Worm (Caenorhabditis elegans) whole organism, L1 larva: Measurements from ENCODE around the gene mam-1.

Source experiments
- C16A3.4 ChIP-seq: fragments of 150-350 bp; optimal IDR thresholded peaks from 2 replicates; lab custom pipeline; 2014; ENCODE audit warnings: missing biosample characterization, missing genetic modification characterization
- C34B4.2 ChIP-seq: sonication (generic microtip); optimal IDR thresholded peaks from 2 replicates; lab custom pipeline; 2017; ENCODE audit warnings: mild to moderate bottlenecking, missing genetic modification characterization, missing compliant biosample characterization
- F16B12.6 ChIP-seq: fragments of 150-350 bp; optimal IDR thresholded peaks from 2 replicates; lab custom pipeline; 2014; ENCODE audit warnings: missing biosample characterization, missing genetic modification characterization
- aha-1 ChIP-seq: fragments of 150-350 bp; optimal IDR thresholded peaks from 2 replicates; lab custom pipeline; 2014; ENCODE audit warnings: missing biosample characterization, missing genetic modification characterization
- aly-2 ChIP-seq: fragments of 150-350 bp; optimal IDR thresholded peaks from 2 replicates; lab custom pipeline; 2014; ENCODE audit warnings: missing biosample characterization, missing genetic modification characterization
- ceh-63 ChIP-seq: fragments of 200-800 bp; sonication (Bioruptor generic); optimal IDR thresholded peaks from 2 replicates; lab custom pipeline; 2018; ENCODE audit warnings: mild to moderate bottlenecking, missing genetic modification characterization, missing compliant biosample characterization
- ceh-8 ChIP-seq: fragments of 200-800 bp; sonication (Bioruptor generic); optimal IDR thresholded peaks from 2 replicates; lab custom pipeline; 2018; ENCODE audit warnings: mild to moderate bottlenecking, missing genetic modification characterization, moderate library complexity, missing compliant biosample characterization
- efl-1 ChIP-seq, 4 experiments: fragments of 150-350 bp; optimal IDR thresholded peaks in 3 of 4; peaks in 1 of 4; 1 replicate in 1 of 4; 2 replicates in 3 of 4; lab custom pipeline; 2014; ENCODE audit warnings: missing biosample characterization in 2 of 4, missing genetic modification characterization in 2 of 4, missing genetic modification reagents in 2 of 4
- efl-3 ChIP-seq: fragments of 200-800 bp; sonication (Bioruptor generic); optimal IDR thresholded peaks from 2 replicates; lab custom pipeline; 2018; ENCODE audit warnings: mild to moderate bottlenecking, missing genetic modification characterization, missing compliant biosample characterization
- egl-13 ChIP-seq: sonication (generic microtip); optimal IDR thresholded peaks from 2 replicates; lab custom pipeline; 2016; ENCODE audit warnings: missing genotype, missing genetic modification reagents, missing genetic modification characterization, missing compliant biosample characterization
- elt-2 ChIP-seq: sonication (generic microtip); optimal IDR thresholded peaks from 2 replicates; lab custom pipeline; 2016; ENCODE audit warnings: missing genetic modification characterization, mild to moderate bottlenecking, inconsistent platforms, missing compliant biosample characterization, missing genetic modification reagents
- ets-5 ChIP-seq: fragments of 200-800 bp; sonication (Bioruptor generic); IDR thresholded peaks from 2 replicates; pipeline ENCODE4 v1.3.6; 2022; ENCODE audit warnings: missing genetic modification characterization, missing compliant biosample characterization
- fkh-8 ChIP-seq: sonication (generic microtip); optimal IDR thresholded peaks from 2 replicates; lab custom pipeline; 2016; ENCODE audit warnings: mild to moderate bottlenecking, missing genetic modification characterization, missing compliant biosample characterization
- fos-1 ChIP-seq: fragments of 150-350 bp; optimal IDR thresholded peaks from 2 replicates; lab custom pipeline; 2014; ENCODE audit warnings: missing biosample characterization, missing genetic modification characterization
- hlh-4 ChIP-seq: sonication (generic microtip); optimal IDR thresholded peaks from 2 replicates; lab custom pipeline; 2016; ENCODE audit warnings: mild to moderate bottlenecking, missing genetic modification characterization, missing compliant biosample characterization
- isw-1 ChIP-seq: fragments of 200-800 bp; sonication (Bioruptor generic); IDR thresholded peaks from 2 replicates; pipeline ENCODE4 v1.3.6; 2022; ENCODE audit warnings: missing genetic modification characterization, missing compliant biosample characterization
- lin-14 ChIP-seq: fragments of 200-800 bp; sonication (Bioruptor generic); optimal IDR thresholded peaks from 2 replicates; lab custom pipeline; 2018; ENCODE audit warnings: mild to moderate bottlenecking, missing genetic modification characterization, moderate library complexity, missing compliant biosample characterization
- lin-15B ChIP-seq: fragments of 150-350 bp; sonication (generic microtip); optimal IDR thresholded peaks from 3 replicates; lab custom pipeline; 2014; ENCODE audit warnings: missing biosample characterization, missing genetic modification characterization
- lir-3 ChIP-seq: sonication (generic microtip); optimal IDR thresholded peaks from 2 replicates; lab custom pipeline; 2016; ENCODE audit warnings: mild to moderate bottlenecking, missing genetic modification characterization, moderate library complexity, missing compliant biosample characterization; ENCODE audit not compliant: poor library complexity
- mef-2 ChIP-seq: fragments of 150-350 bp; optimal IDR thresholded peaks from 2 replicates; lab custom pipeline; 2014; ENCODE audit warnings: missing biosample characterization, missing genetic modification characterization
- nhr-11 ChIP-seq: fragments of 150-350 bp; optimal IDR thresholded peaks from 2 replicates; lab custom pipeline; 2014; ENCODE audit warnings: missing biosample characterization, missing genetic modification characterization
- nhr-12 ChIP-seq: sonication (generic microtip); optimal IDR thresholded peaks from 2 replicates; lab custom pipeline; 2017; ENCODE audit warnings: missing biosample characterization, missing genetic modification characterization
- nhr-20 ChIP-seq: sonication (generic microtip); optimal IDR thresholded peaks from 2 replicates; lab custom pipeline; 2016; ENCODE audit warnings: mild to moderate bottlenecking, missing genetic modification characterization, missing compliant biosample characterization
- nhr-237 ChIP-seq: fragments of 150-350 bp; optimal IDR thresholded peaks from 2 replicates; lab custom pipeline; 2014; ENCODE audit warnings: missing biosample characterization, missing genetic modification characterization
- nhr-28 ChIP-seq: fragments of 150-350 bp; optimal IDR thresholded peaks from 2 replicates; lab custom pipeline; 2014; ENCODE audit warnings: missing biosample characterization, missing genetic modification characterization
- nhr-71 ChIP-seq: sonication (generic microtip); optimal IDR thresholded peaks from 2 replicates; lab custom pipeline; 2016; ENCODE audit warnings: mild to moderate bottlenecking, missing genetic modification characterization, moderate library complexity, missing compliant biosample characterization
- nhr-84 ChIP-seq: sonication (generic microtip); optimal IDR thresholded peaks from 2 replicates; lab custom pipeline; 2017; ENCODE audit warnings: missing biosample characterization, missing genetic modification characterization
- nhr-85 ChIP-seq: sonication (generic microtip); peaks from one replicate; lab custom pipeline; 2016; ENCODE audit warnings: missing genetic modification characterization, inconsistent platforms, missing compliant biosample characterization
- pqm-1 ChIP-seq: sonication (generic microtip); optimal IDR thresholded peaks from 3 replicates; lab custom pipeline; 2017; ENCODE audit warnings: missing biosample characterization, missing genetic modification characterization
- rnt-1 ChIP-seq: sonication (generic microtip); optimal IDR thresholded peaks from 2 replicates; lab custom pipeline; 2016; ENCODE audit warnings: mild to moderate bottlenecking, missing genetic modification characterization, moderate library complexity, missing compliant biosample characterization
- skn-1 ChIP-seq: fragments of 150-350 bp; optimal IDR thresholded peaks from 2 replicates; lab custom pipeline; 2014; ENCODE audit warnings: missing biosample characterization, missing genetic modification characterization
- snpc-4 ChIP-seq: fragments of 150-350 bp; optimal IDR thresholded peaks from 2 replicates; lab custom pipeline; 2014; ENCODE audit warnings: missing biosample characterization, missing genetic modification characterization
- sptf-1 ChIP-seq: fragments of 150-350 bp; optimal IDR thresholded peaks from 2 replicates; lab custom pipeline; 2014; ENCODE audit warnings: missing biosample characterization, missing genetic modification characterization
- sup-37 ChIP-seq: fragments of 200-800 bp; sonication (Bioruptor generic); optimal IDR thresholded peaks from 2 replicates; lab custom pipeline; 2018; ENCODE audit warnings: mild to moderate bottlenecking, missing genetic modification characterization, missing compliant biosample characterization
- tlp-1 ChIP-seq: fragments of 150-350 bp; optimal IDR thresholded peaks from 2 replicates; lab custom pipeline; 2014; ENCODE audit warnings: missing biosample characterization, missing genetic modification characterization
- unc-130 ChIP-seq: fragments of 150-350 bp; optimal IDR thresholded peaks from 2 replicates; lab custom pipeline; 2017; ENCODE audit warnings: missing biosample characterization, missing genetic modification characterization, inconsistent platforms
- unc-30 ChIP-seq: sonication (generic microtip); optimal IDR thresholded peaks from 2 replicates; lab custom pipeline; 2017; ENCODE audit warnings: missing biosample characterization, missing genetic modification characterization
- unc-98 ChIP-seq: fragments of 200-800 bp; sonication (Bioruptor generic); IDR thresholded peaks from 2 replicates; pipeline ENCODE4 v1.3.6; 2022; ENCODE audit warnings: missing genetic modification characterization, missing compliant biosample characterization
- vab-15 ChIP-seq: sonication (generic microtip); optimal IDR thresholded peaks from 2 replicates; lab custom pipeline; 2017; ENCODE audit warnings: missing genotype, mild to moderate bottlenecking, missing genetic modification characterization, missing compliant biosample characterization
- xbp-1 ChIP-seq: sonication (generic microtip); optimal IDR thresholded peaks from 2 replicates; lab custom pipeline; 2016; ENCODE audit warnings: missing genetic modification characterization, missing compliant biosample characterization
- zag-1 ChIP-seq: fragments of 150-350 bp; optimal IDR thresholded peaks from 2 replicates; lab custom pipeline; 2014; ENCODE audit warnings: missing biosample characterization, missing genetic modification characterization
- zip-4 ChIP-seq: fragments of 200-800 bp; sonication (Bioruptor generic); optimal IDR thresholded peaks from 2 replicates; lab custom pipeline; 2018; ENCODE audit warnings: mild to moderate bottlenecking, missing genetic modification characterization, moderate library complexity, missing compliant biosample characterization
- ztf-11 ChIP-seq, 2 experiments: sonication (generic microtip); optimal IDR thresholded peaks; 2 replicates each; lab custom pipeline; 2016 to 2017; ENCODE audit warnings: missing genetic modification characterization in 2 of 2, missing biosample characterization in 1 of 2, missing compliant biosample characterization in 1 of 2

mam-1 gene

DNA sequence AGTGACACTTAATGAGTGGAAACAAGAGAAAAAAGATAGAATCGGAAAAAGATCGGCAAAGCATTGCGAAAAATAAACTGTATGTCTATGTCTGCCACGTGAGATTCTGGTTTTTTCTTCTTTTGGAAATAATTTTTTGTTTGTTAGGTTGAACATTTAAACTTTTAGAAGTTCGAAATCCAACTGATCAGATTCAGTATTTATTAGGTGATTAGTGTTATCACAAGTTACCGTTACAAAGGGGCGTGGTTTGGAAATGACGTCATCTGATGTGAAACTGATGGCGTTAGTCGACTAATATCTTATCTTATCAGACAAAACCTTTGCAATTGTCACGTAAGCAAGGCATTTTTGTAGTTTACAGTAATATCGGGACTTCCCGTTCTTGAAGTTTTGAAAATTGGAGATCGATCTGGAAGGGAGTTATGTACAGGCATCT is 23.9 kb downstream of the mam-1 start (continued):
- TF ChIP-seq mef-2 = no peak
- TF ChIP-seq tlp-1 = no peak
- no peak for TF ChIP-seq zip-4 (GFP tag; lab: Kevin White, UChicago)
- no peak for TF ChIP-seq egl-13 (tag; lab: Kevin White, UChicago)
- TF ChIP-seq sptf-1 = no peak
- TF ChIP-seq skn-1 (tag; lab: Kevin White, UChicago) = no peak
- TF ChIP-seq lin-14 = peak; percentile 68
- TF ChIP-seq ceh-8 (GFP tag; lab: Kevin White, UChicago) = no peak
- TF ChIP-seq aly-2 (tag; lab: Kevin White, UChicago) = no peak
- peak; percentile 35 for TF ChIP-seq C16A3.4 (tag; lab: Kevin White, UChicago)
- no peak for TF ChIP-seq unc-30 (tag; lab: Kevin White, UChicago)
- no peak for TF ChIP-seq fos-1 (tag; lab: Kevin White, UChicago)
- no peak for TF ChIP-seq nhr-12 (tag; lab: Kevin White, UChicago)
- no peak for TF ChIP-seq efl-3 (GFP tag; lab: Kevin White, UChicago)
- TF ChIP-seq zag-1 (tag; lab: Kevin White, UChicago) = no peak
- TF ChIP-seq isw-1 = no peak
- TF ChIP-seq rnt-1 (tag; lab: Kevin White, UChicago) = no peak
- TF ChIP-seq lir-3 (tag; lab: Kevin White, UChicago) = peak; percentile 2
- no peak for TF ChIP-seq elt-2
- no peak for TF ChIP-seq unc-130 (tag; lab: Kevin White, UChicago)
- TF ChIP-seq vab-15 (tag; lab: Kevin White, UChicago) = no peak
- no peak for TF ChIP-seq ceh-63 (GFP tag; lab: Kevin White, UChicago)
- TF ChIP-seq pqm-1 (tag; lab: Kevin White, UChicago) = no peak
- TF ChIP-seq xbp-1 (tag; lab: Kevin White, UChicago) = no peak
- TF ChIP-seq nhr-11 (tag; lab: Kevin White, UChicago) = no peak
- no peak for TF ChIP-seq efl-1 (optimal IDR thresholded peaks at IDR 0.05; lab: Kevin White, UChicago)
- peak in 1 of 2 experiments; percentile 50 for TF ChIP-seq efl-1 (GFP tag; optimal IDR thresholded peaks at IDR 0.05 in 1 of 2; lab: Kevin White, UChicago)
- TF ChIP-seq fkh-8 (tag; lab: Kevin White, UChicago) = no peak
- no peak for TF ChIP-seq sup-37 (GFP tag; lab: Kevin White, UChicago)
- TF ChIP-seq hlh-4 (tag; lab: Kevin White, UChicago) = no peak
- no peak for TF ChIP-seq snpc-4 (tag; lab: Kevin White, UChicago)
- peak; percentile 35 for TF ChIP-seq aha-1 (tag; lab: Kevin White, UChicago)
- TF ChIP-seq nhr-85 = peak; percentile 97
- TF ChIP-seq nhr-20 = peak; percentile 73
- TF ChIP-seq nhr-84 = no peak
- peak; percentile 77 for TF ChIP-seq nhr-71 (tag; lab: Kevin White, UChicago)
- TF ChIP-seq, all 84 proteins: peak for 20

DNA sequence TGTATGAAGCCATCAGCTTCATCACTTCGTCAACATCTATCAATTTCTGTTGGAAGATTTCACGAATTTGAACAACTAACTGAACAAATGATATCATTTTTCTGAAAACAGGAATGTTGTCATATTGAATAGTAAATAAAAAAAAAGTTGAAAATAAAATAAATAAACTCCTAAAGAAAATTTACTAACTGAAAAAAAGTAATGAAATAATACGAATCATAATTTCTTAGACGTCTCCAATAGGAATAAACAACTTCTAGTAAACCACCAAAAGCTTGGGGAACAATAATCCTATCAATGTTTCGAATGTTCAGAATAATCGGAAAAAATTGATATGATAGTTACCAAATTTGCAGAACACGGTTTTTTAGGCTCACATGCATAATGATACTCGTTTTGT is 24.7 kb downstream of the mam-1 start, which contains the start of gene cdo-1:
TSS of gene cdo-1 (minus strand) at position 101 of the 400 bp plus-strand sequence.
- TF ChIP-seq ets-5 (GFP tag; lab: Robert Waterston, UW) (no peak), pqm-1 (tag; lab: Kevin White, UChicago) (no peak), nhr-28 (tag; lab: Kevin White, UChicago) (no peak), unc-98 (GFP tag; lab: Robert Waterston, UW) (no peak), ztf-11 (tag; optimal IDR thresholded peaks at IDR 0.05; lab: Kevin White, UChicago) (no peak), lin-15B (tag; lab: Kevin White, UChicago) (no peak), elt-2 (no peak), F16B12.6 (tag; lab: Kevin White, UChicago) (no peak), nhr-12 (tag; lab: Kevin White, UChicago) (no peak), aly-2 (tag; lab: Kevin White, UChicago) (no peak), nhr-71 (tag; lab: Kevin White, UChicago) (no peak), nhr-237 (tag; lab: Kevin White, UChicago) (no peak), tlp-1 (no peak), vab-15 (tag; lab: Kevin White, UChicago) (no peak), C34B4.2 (no peak)
